Worm (Caenorhabditis elegans): ENCODE data around the gene odr-2.

Gene odr-2

ce11 chrV:7084612-7085139 lies 18.7 kb upstream of the odr-2 start, which contains the start of gene mys-1 (continued):
- no peak for TF ChIP-seq cebp-1 (GFP tag; IDR thresholded peaks at IDR 0.05)
- TF ChIP-seq cebp-1 (tag; optimal IDR thresholded peaks at IDR 0.05): peak; percentile 70
- TF ChIP-seq F57A8.1 (GFP tag; optimal IDR thresholded peaks at IDR 0.05): no peak
- TF ChIP-seq D2030.7 (GFP tag; IDR thresholded peaks at IDR 0.05): no peak
- 0 out of 2 replicates have a peak, but pooled peaks have one; percentile 27 for TF ChIP-seq K11D2.4 (GFP tag; IDR thresholded peaks at IDR 0.05)
- TF ChIP-seq athp-1 (tag; optimal IDR thresholded peaks at IDR 0.05): no peak
- TF ChIP-seq nhr-27 (tag; optimal IDR thresholded peaks at IDR 0.05): no peak
- peak; percentile 10 for TF ChIP-seq K12H6.12 (tag; optimal IDR thresholded peaks at IDR 0.05)
- TF ChIP-seq F55B11.4 (tag; optimal IDR thresholded peaks at IDR 0.05; ENCODE audit: borderline replicate concordance, insufficient read depth): no peak
- no peak for TF ChIP-seq let-526 (GFP tag; IDR thresholded peaks at IDR 0.05)
- TF ChIP-seq egl-44 (GFP tag; IDR thresholded peaks at IDR 0.05): no peak
- TF ChIP-seq ccch-3 (GFP tag; optimal IDR thresholded peaks at IDR 0.05): no peak
- TF ChIP-seq zfh-2 (GFP tag; conservative IDR thresholded peaks at IDR 0.05): no peak
- peak; percentile 13 for TF ChIP-seq ceh-27 (GFP tag; optimal IDR thresholded peaks at IDR 0.05)

- no peak for TF ChIP-seq F52B5.7 (tag; optimal IDR thresholded peaks at IDR 0.05)
Measured at ce11 chrV:7085518-7086104, 17.7 kb upstream of the odr-2 start, which contains the start of gene VC5.2. VC5.2 (plus strand) TSS chrV:7085956.

- TF ChIP-seq mel-28 (tag; optimal IDR thresholded peaks at IDR 0.05; ENCODE audit: borderline replicate concordance) (no peak), C17E4.6 (GFP tag; IDR thresholded peaks at IDR 0.05) (no peak), rec-8 (tag; optimal IDR thresholded peaks at IDR 0.05) (no peak), nfya-1 (tag; optimal IDR thresholded peaks at IDR 0.05; ENCODE audit: borderline replicate concordance, insufficient read depth) (no peak), dox-1 (GFP tag; IDR thresholded peaks at IDR 0.05) (no peak), F57A8.1 (GFP tag; optimal IDR thresholded peaks at IDR 0.05) (no peak), xnd-1 (tag; optimal IDR thresholded peaks at IDR 0.05) (no peak), Y53F4B.3 (GFP tag; IDR thresholded peaks at IDR 0.05) (no peak), F55B11.4 (tag; optimal IDR thresholded peaks at IDR 0.05; ENCODE audit: borderline replicate concordance, insufficient read depth) (no peak), lin-40 (tag; optimal IDR thresholded peaks at IDR 0.05) (no peak), ceh-91 (GFP tag; IDR thresholded peaks at IDR 0.05) (no peak), attf-5 (GFP tag; optimal IDR thresholded peaks at IDR 0.05) (no peak), lin-26 (GFP tag; IDR thresholded peaks at IDR 0.05) (no peak), zfh-2 (GFP tag; conservative IDR thresholded peaks at IDR 0.05) (no peak), nhr-90 (tag; optimal IDR thresholded peaks at IDR 0.05) (no peak), hlh-26 (GFP tag; conservative IDR thresholded peaks at IDR 0.05) (no peak), akir-1 (GFP tag; optimal IDR thresholded peaks at IDR 0.05) (no peak)
Measured at ce11 chrV:7087340-7087739, 16.0 kb upstream of the odr-2 start.

- peak; percentile 70 for TF ChIP-seq somi-1 (GFP tag; optimal IDR thresholded peaks at IDR 0.05)
- no peak for TF ChIP-seq nhr-179 (tag; optimal IDR thresholded peaks at IDR 0.05)
- TF ChIP-seq ztf-25 (GFP tag; IDR thresholded peaks at IDR 0.05): no peak
- TF ChIP-seq lin-40 (tag; optimal IDR thresholded peaks at IDR 0.05): peak; percentile 28
- TF ChIP-seq cebp-1 (GFP tag; IDR thresholded peaks at IDR 0.05): no peak
- peak; percentile 16 for TF ChIP-seq cebp-1 (tag; optimal IDR thresholded peaks at IDR 0.05)
Measured at ce11 chrV:7089217-7089616, 14.1 kb upstream of the odr-2 start.
